Worm (Caenorhabditis elegans): ENCODE results near the gene mtss-1.

The mtss-1 gene

DNA sequence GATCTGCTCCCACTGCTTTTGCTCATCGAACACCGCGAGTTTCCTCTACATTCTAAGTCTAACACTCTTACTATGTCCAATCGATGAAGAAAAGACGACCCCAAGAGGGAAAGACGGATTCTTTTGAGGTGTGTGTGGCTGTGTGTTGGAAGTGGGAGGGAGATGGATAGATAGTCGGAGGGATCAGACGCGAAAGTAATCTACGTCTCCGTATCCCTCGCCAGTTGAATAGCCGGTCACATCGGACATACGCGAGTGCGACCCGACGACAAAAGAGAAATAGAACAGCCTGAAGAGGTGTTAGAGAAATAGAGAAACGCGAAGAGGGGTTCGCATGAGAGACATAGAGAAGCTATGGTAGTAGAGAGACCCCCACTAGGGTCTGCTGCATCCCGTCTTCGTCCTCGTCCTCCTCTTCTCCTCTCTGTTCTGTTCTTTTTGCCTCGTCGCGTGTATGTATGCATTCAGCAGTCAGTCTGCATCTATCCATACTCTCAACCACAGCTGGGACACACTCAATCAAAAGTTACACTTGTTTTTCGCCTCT lies 27.6 kb downstream of the mtss-1 start (continued):
- TF ChIP-seq ceh-32 (tag; optimal IDR thresholded peaks at IDR 0.05; ENCODE audit: poor library complexity), result peak; percentile 64
- peak; percentile 91 for TF ChIP-seq tra-1 (GFP tag; IDR thresholded peaks at IDR 0.05)
- TF ChIP-seq dpl-1 (GFP tag; optimal IDR thresholded peaks at IDR 0.05), result peak; percentile 68
- peak; percentile 84 for TF ChIP-seq set-16 (GFP tag; IDR thresholded peaks at IDR 0.05)
- peak; percentile 93 for TF ChIP-seq dmd-6 (GFP tag; IDR thresholded peaks at IDR 0.05)
- TF ChIP-seq jun-1 (tag; optimal IDR thresholded peaks at IDR 0.05), result peak; percentile 87
- peak; percentile 98 for TF ChIP-seq aha-1 (tag)
- peak; percentile 56; the same call in 1 of the 2 replicates for TF ChIP-seq mdt-29 (GFP tag; IDR thresholded peaks at IDR 0.05)
- peak; percentile 92 for TF ChIP-seq T26A8.4 (GFP tag; IDR thresholded peaks at IDR 0.05)
- 0 out of 2 replicates have a peak, but pooled peaks have one; percentile 12 for TF ChIP-seq snpc-1.2 (GFP tag; IDR thresholded peaks at IDR 0.05)
- peak; percentile 60 for TF ChIP-seq nhr-10 (tag; optimal IDR thresholded peaks at IDR 0.05)
- TF ChIP-seq zfp-3 (GFP tag; conservative IDR thresholded peaks at IDR 0.05), result 0 out of 2 replicates have a peak, but pooled peaks have one; percentile 14
- TF ChIP-seq nhr-77 (tag; optimal IDR thresholded peaks at IDR 0.05), result peak; percentile 87
- TF ChIP-seq nhr-11 (tag; optimal IDR thresholded peaks at IDR 0.05), result peak; percentile 93
- peak; percentile 98 for TF ChIP-seq hmg-1.1 (GFP tag; IDR thresholded peaks at IDR 0.05)
- TF ChIP-seq lsy-2 (tag; optimal IDR thresholded peaks at IDR 0.05), result peak; percentile 91 to 93
- no peak for TF ChIP-seq zfp-2 (tag; optimal IDR thresholded peaks at IDR 0.05)
- peak; percentile 94 for TF ChIP-seq lin-13 (GFP tag; optimal IDR thresholded peaks at IDR 0.05)
- TF ChIP-seq daf-16 (GFP tag; optimal IDR thresholded peaks at IDR 0.05), result peak; percentile 27 to 83
- peak; percentile 60 for TF ChIP-seq daf-16 (tag; optimal IDR thresholded peaks at IDR 0.05)
- TF ChIP-seq lin-15B (tag; optimal IDR thresholded peaks at IDR 0.05), result no peak
- TF ChIP-seq daf-12 (tag; optimal IDR thresholded peaks at IDR 0.05), result no peak
- TF ChIP-seq attf-4 (tag; optimal IDR thresholded peaks at IDR 0.05), result peak; percentile 13
- no peak for TF ChIP-seq F44E2.7 (GFP tag; IDR thresholded peaks at IDR 0.05)
- no peak for TF ChIP-seq Y75B8A.6 (GFP tag; IDR thresholded peaks at IDR 0.05)
- TF ChIP-seq dmd-8 (GFP tag; IDR thresholded peaks at IDR 0.05), result no peak
- TF ChIP-seq saeg-2 (GFP tag; IDR thresholded peaks at IDR 0.05), result peak; percentile 91
- no peak for TF ChIP-seq Y105C5A.15 (GFP tag; IDR thresholded peaks at IDR 0.05)
- peak; percentile 97 for TF ChIP-seq mep-1 (tag; optimal IDR thresholded peaks at IDR 0.05)
- no peak for TF ChIP-seq nhr-41 (GFP tag; IDR thresholded peaks at IDR 0.05)
- no peak for TF ChIP-seq nhr-111 (GFP tag; optimal IDR thresholded peaks at IDR 0.05)
- TF ChIP-seq ZK546.5 (tag; optimal IDR thresholded peaks at IDR 0.05), result peak in 1 of 2 experiments; percentile 40
- peak; percentile 99 for TF ChIP-seq hlh-11 (tag; optimal IDR thresholded peaks at IDR 0.05)
- peak; percentile 64 for TF ChIP-seq madf-9 (GFP tag; conservative IDR thresholded peaks at IDR 0.05)
- TF ChIP-seq spr-3 (GFP tag; optimal IDR thresholded peaks at IDR 0.05), result no peak
- peak; percentile 82; the same call in 1 of the 2 replicates for TF ChIP-seq lin-1 (GFP tag; IDR thresholded peaks at IDR 0.05)
- peak; percentile 62 for TF ChIP-seq fos-1 (tag; optimal IDR thresholded peaks at IDR 0.05)
- peak; percentile 75 to 88 for TF ChIP-seq hif-1 (tag; optimal IDR thresholded peaks at IDR 0.05)
- peak; percentile 88 for TF ChIP-seq arid-1 (GFP tag; conservative IDR thresholded peaks at IDR 0.05)
- no peak; the same call in 1 of the 2 replicates for TF ChIP-seq Y48G9A.11 (GFP tag; IDR thresholded peaks at IDR 0.05)
- peak; percentile 93 for TF ChIP-seq F37D6.2 (tag; optimal IDR thresholded peaks at IDR 0.05)
- TF ChIP-seq unc-62 (GFP tag; optimal IDR thresholded peaks at IDR 0.05 in 1 of 2), result peak in 1 of 2 experiments; percentile 100
- no peak for TF ChIP-seq unc-62 (tag; optimal IDR thresholded peaks at IDR 0.05)
- peak; percentile 14 for TF ChIP-seq skn-1 (tag; optimal IDR thresholded peaks at IDR 0.05)
- TF ChIP-seq Y5F2A.4 (GFP tag; optimal IDR thresholded peaks at IDR 0.05), result peak; percentile 59
- TF ChIP-seq ceh-82 (tag; optimal IDR thresholded peaks at IDR 0.05), result no peak
- peak; percentile 70 for TF ChIP-seq lin-38 (GFP tag; IDR thresholded peaks at IDR 0.05)
- no peak for TF ChIP-seq unc-130 (GFP tag; optimal IDR thresholded peaks at IDR 0.05)
- peak; percentile 94 for TF ChIP-seq dve-1 (tag; optimal IDR thresholded peaks at IDR 0.05; ENCODE audit: insufficient read depth)
- TF ChIP-seq zag-1 (tag; optimal IDR thresholded peaks at IDR 0.05), result peak; percentile 78
- no peak for TF ChIP-seq tag-97 (GFP tag; IDR thresholded peaks at IDR 0.05)
- TF ChIP-seq pqm-1 (tag; optimal IDR thresholded peaks at IDR 0.05), result peak; percentile 54
